Worm (Caenorhabditis elegans) whole organism, late embryonic: ENCODE data around the gene T16G1.9.

Source experiments
- F13H6.1 ChIP-seq: sonication (generic microtip); optimal IDR thresholded peaks from 2 replicates; lab custom pipeline; 2016; ENCODE audit warnings: missing genetic modification characterization, missing compliant biosample characterization
- ama-1 ChIP-seq: fragments of 150-350 bp; optimal IDR thresholded peaks from 2 replicates; lab custom pipeline; 2014
- ceh-22 ChIP-seq: sonication (generic microtip); optimal IDR thresholded peaks from 2 replicates; lab custom pipeline; 2017; ENCODE audit warnings: missing biosample characterization, missing genetic modification characterization
- dmd-4 ChIP-seq: sonication (generic microtip); optimal IDR thresholded peaks from 2 replicates; lab custom pipeline; 2016; ENCODE audit warnings: borderline replicate concordance, missing genetic modification characterization, missing compliant biosample characterization
- dve-1 ChIP-seq: sonication (generic microtip); optimal IDR thresholded peaks from 2 replicates; lab custom pipeline; 2017; ENCODE audit warnings: antibody characterized with exemption, mild to moderate bottlenecking, missing genetic modification characterization, missing compliant biosample characterization
- hlh-30 ChIP-seq: sonication (generic microtip); optimal IDR thresholded peaks from 2 replicates; lab custom pipeline; 2017; ENCODE audit warnings: antibody characterized with exemption, missing genetic modification characterization, missing compliant biosample characterization; ENCODE audit not compliant: insufficient read depth
- nfya-1 ChIP-seq: sonication (generic microtip); optimal IDR thresholded peaks from 2 replicates; lab custom pipeline; 2017; ENCODE audit warnings: missing genetic modification characterization, mild to moderate bottlenecking, missing compliant biosample characterization, antibody characterized with exemption, moderate library complexity
- pat-9 ChIP-seq: fragments of 200-800 bp; sonication (Bioruptor generic); optimal IDR thresholded peaks from 2 replicates; lab custom pipeline; 2018; ENCODE audit warnings: mild to moderate bottlenecking, missing genetic modification characterization, moderate library complexity, missing compliant biosample characterization
- pha-4 ChIP-seq: fragments of 150-350 bp; optimal IDR thresholded peaks from 2 replicates; lab custom pipeline; 2018; ENCODE audit warnings: missing biosample characterization, missing genetic modification reagents, missing genetic modification characterization
- pqm-1 ChIP-seq: sonication (generic microtip); optimal IDR thresholded peaks from 2 replicates; lab custom pipeline; 2016; ENCODE audit warnings: missing genetic modification characterization, missing compliant biosample characterization
- rnt-1 ChIP-seq: sonication (generic microtip); optimal IDR thresholded peaks from 2 replicates; lab custom pipeline; 2016; ENCODE audit warnings: missing genetic modification characterization, missing compliant biosample characterization
- tbx-2 ChIP-seq: sonication (generic microtip); optimal IDR thresholded peaks from 2 replicates; lab custom pipeline; 2016; ENCODE audit warnings: missing genetic modification characterization, missing compliant biosample characterization
- zip-5 ChIP-seq: sonication (generic microtip); optimal IDR thresholded peaks from 2 replicates; lab custom pipeline; 2016; ENCODE audit warnings: missing genetic modification characterization, missing compliant biosample characterization
- ztf-16 ChIP-seq: sonication (generic microtip); optimal IDR thresholded peaks from 2 replicates; lab custom pipeline; 2017; ENCODE audit warnings: missing genetic modification characterization, missing compliant biosample characterization

- TF ChIP-seq dmd-4 (tag; lab: Kevin White, UChicago) (no peak), ama-1 (no peak), pqm-1 (tag; lab: Kevin White, UChicago) (no peak), ceh-22 (tag; lab: Kevin White, UChicago) (no peak), pha-4 (no peak), pat-9 (tag; lab: Kevin White, UChicago) (no peak), nfya-1 (no peak), rnt-1 (tag; lab: Kevin White, UChicago) (no peak), tbx-2 (no peak), zip-5 (tag; lab: Kevin White, UChicago) (no peak), dve-1 (tag; lab: Kevin White, UChicago) (no peak), hlh-30 (tag; lab: Kevin White, UChicago) (no peak), F13H6.1 (tag; lab: Kevin White, UChicago) (no peak), ztf-16 (tag; lab: Kevin White, UChicago) (no peak)
Measured at ce11 chrV:12944775-12945174, 5.9 kb downstream of the T16G1.9 start, which contains the start of gene grl-2.
